Worm (Caenorhabditis elegans): ENCODE data around the gene elli-1.

elli-1 gene

DNA sequence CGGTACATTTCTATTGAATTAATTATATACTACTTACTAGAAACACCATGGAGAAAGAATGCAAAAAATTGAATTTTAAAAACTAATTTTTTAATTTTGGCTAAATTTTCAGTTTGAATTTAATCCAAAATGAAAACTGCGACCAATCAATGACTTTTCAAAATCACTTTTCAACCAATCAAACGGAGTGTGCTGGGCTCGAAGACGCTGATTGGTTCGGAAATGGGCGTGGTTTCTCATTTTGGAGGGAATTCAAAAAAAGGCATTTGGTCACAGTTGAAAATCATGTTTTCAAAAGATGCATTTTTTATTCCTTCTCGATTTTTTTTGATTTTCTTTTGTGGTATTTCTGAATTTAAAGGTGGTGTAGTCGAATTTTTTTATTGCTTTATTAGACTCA is 5.7 kb downstream of the elli-1 start:
- TF ChIP-seq sma-9 (GFP tag; optimal IDR thresholded peaks at IDR 0.05) (no peak), sma-9 (tag; optimal IDR thresholded peaks at IDR 0.05) (no peak), nhr-12 (tag; optimal IDR thresholded peaks at IDR 0.05) (no peak), sem-4 (tag; optimal IDR thresholded peaks at IDR 0.05) (no peak), ama-1 (optimal IDR thresholded peaks at IDR 0.05) (no peak), aly-2 (tag; optimal IDR thresholded peaks at IDR 0.05) (no peak), peb-1 (tag; optimal IDR thresholded peaks at IDR 0.05) (no peak), nhr-6 (tag; optimal IDR thresholded peaks at IDR 0.05) (no peak), mdl-1 (tag; optimal IDR thresholded peaks at IDR 0.05) (no peak), nhr-21 (tag; optimal IDR thresholded peaks at IDR 0.05) (no peak), lsy-2 (tag; optimal IDR thresholded peaks at IDR 0.05) (no peak), unc-55 (GFP tag; optimal IDR thresholded peaks at IDR 0.05) (no peak)

DNA sequence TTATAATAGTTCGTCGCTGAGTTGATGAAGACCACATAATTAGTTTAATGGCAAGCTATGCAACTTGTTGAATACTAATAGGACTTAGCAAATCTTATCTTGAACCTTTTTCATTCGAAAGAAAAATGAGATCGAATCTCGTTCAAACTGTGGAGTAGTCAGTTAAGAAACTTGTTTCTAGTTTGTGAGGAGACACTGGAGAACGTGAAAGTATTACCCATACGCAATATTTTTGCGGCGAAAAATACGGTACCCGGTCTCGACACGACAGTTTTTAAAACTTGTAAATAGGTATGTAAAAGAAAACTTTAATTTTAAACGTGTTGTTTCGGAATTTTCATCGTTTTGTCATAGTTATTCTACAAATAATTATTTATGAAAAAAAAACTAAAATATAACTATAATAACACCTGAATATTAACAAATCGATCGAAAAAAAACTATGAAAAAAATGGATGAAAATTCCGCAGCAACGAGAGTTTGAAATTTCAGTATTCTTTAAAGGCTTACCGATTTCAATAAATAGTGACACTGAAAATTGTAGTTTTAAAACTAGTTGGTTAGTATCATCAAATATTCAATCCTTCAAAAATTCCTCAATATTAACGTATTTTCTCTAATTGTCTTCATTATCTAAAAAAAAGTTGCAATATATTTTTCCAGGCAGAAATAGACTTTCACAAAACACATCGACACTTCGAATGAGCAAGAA is 8.9 kb downstream of the elli-1 start, which contains the start of the genes F20C5.7 and parg-1:
Gene F20C5.7, minus strand, starts transcription at position 101 of the 712 bp plus-strand sequence.
Gene parg-1, plus strand, starts transcription at position 662 of the 712 bp plus-strand sequence.
- no peak for TF ChIP-seq sma-3 (GFP tag; optimal IDR thresholded peaks at IDR 0.05)
- TF ChIP-seq nhr-6 (tag; optimal IDR thresholded peaks at IDR 0.05): no peak
- no peak for TF ChIP-seq skn-1 (tag; optimal IDR thresholded peaks at IDR 0.05)
- TF ChIP-seq nhr-25 (tag; optimal IDR thresholded peaks at IDR 0.05): no peak
- no peak for TF ChIP-seq nhr-21 (tag; optimal IDR thresholded peaks at IDR 0.05)
- no peak for TF ChIP-seq nhr-23 (tag; optimal IDR thresholded peaks at IDR 0.05)
- no peak for TF ChIP-seq mab-5 (tag; optimal IDR thresholded peaks at IDR 0.05)
- no peak for TF ChIP-seq sem-4 (tag; optimal IDR thresholded peaks at IDR 0.05)
- TF ChIP-seq gmeb-1 (tag; optimal IDR thresholded peaks at IDR 0.05): no peak
- no peak for TF ChIP-seq ama-1 (optimal IDR thresholded peaks at IDR 0.05)
- no peak for TF ChIP-seq blmp-1 (tag; optimal IDR thresholded peaks at IDR 0.05; ENCODE audit: insufficient read depth)

DNA sequence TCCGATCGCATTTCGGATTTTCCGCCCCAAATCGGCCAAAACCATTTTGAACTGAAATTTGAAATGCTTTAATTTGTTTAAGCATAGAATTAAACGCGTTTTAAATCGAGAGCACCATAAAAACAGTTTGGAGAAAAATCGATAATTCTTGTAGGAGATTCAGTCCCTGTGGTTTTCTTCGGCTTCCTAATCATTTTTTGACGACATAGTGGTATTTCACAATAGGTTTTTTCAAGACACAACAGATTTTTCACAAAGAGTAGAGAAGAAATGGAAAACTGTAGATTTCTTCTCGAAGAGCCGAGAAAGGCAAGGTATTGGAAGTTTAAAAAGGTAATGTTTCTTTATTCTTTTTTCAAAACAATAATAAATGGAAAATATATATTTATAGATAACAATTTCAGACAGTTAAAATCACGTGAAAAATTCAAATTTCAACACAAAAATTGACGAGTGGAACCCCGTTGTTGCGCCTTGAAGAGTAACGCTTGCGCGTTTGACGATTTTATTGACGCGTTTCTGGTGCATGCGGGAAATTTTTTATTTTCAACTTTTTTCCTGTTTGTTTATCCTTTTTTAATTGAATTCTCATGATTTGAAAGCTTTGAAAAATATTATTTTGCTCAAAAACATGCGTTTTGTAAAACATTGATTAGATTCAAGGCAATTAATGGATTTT is 10.8 kb downstream of the elli-1 start, which contains the start of gene F21D5.7:
Gene F21D5.7, minus strand, starts transcription at position 51 of the 679 bp plus-strand sequence.
- peak; percentile 85 for TF ChIP-seq unc-55 (GFP tag; optimal IDR thresholded peaks at IDR 0.05)
- no peak for TF ChIP-seq nhr-11 (tag; optimal IDR thresholded peaks at IDR 0.05)
- TF ChIP-seq nhr-129 (tag; optimal IDR thresholded peaks at IDR 0.05): peak; percentile 46
- TF ChIP-seq gmeb-1 (tag; optimal IDR thresholded peaks at IDR 0.05): peak; percentile 89
- peak; percentile 31 for TF ChIP-seq mab-5 (tag; optimal IDR thresholded peaks at IDR 0.05)
- peak; percentile 52 for TF ChIP-seq ztf-4 (tag; optimal IDR thresholded peaks at IDR 0.05)
- TF ChIP-seq sma-3 (GFP tag; optimal IDR thresholded peaks at IDR 0.05): no peak
- no peak for TF ChIP-seq unc-39 (tag; optimal IDR thresholded peaks at IDR 0.05)
- TF ChIP-seq nhr-25 (tag; optimal IDR thresholded peaks at IDR 0.05): no peak
- TF ChIP-seq ztf-11 (tag; optimal IDR thresholded peaks at IDR 0.05): no peak
- TF ChIP-seq snpc-4 (tag; optimal IDR thresholded peaks at IDR 0.05): peak; percentile 31
- TF ChIP-seq elt-3 (tag; optimal IDR thresholded peaks at IDR 0.05): no peak
- peak; percentile 43 for TF ChIP-seq blmp-1 (tag; optimal IDR thresholded peaks at IDR 0.05; ENCODE audit: insufficient read depth)
- TF ChIP-seq lsy-2 (tag; optimal IDR thresholded peaks at IDR 0.05): peak; percentile 68 to 89
- TF ChIP-seq nhr-77 (tag; optimal IDR thresholded peaks at IDR 0.05): no peak
- TF ChIP-seq nhr-10 (tag; optimal IDR thresholded peaks at IDR 0.05): no peak
- TF ChIP-seq lin-11 (tag; optimal IDR thresholded peaks at IDR 0.05): peak; percentile 55
- TF ChIP-seq C34F6.9 (tag; optimal IDR thresholded peaks at IDR 0.05): peak; percentile 89
- TF ChIP-seq nhr-12 (tag; optimal IDR thresholded peaks at IDR 0.05): no peak
- peak; percentile 11 for TF ChIP-seq egl-27 (tag; optimal IDR thresholded peaks at IDR 0.05)
- peak; percentile 41 for TF ChIP-seq skn-1 (tag; optimal IDR thresholded peaks at IDR 0.05)
- peak; percentile 37 for TF ChIP-seq sem-4 (tag; optimal IDR thresholded peaks at IDR 0.05)
- TF ChIP-seq ZK546.5 (tag; optimal IDR thresholded peaks at IDR 0.05): peak; percentile 3
- no peak for TF ChIP-seq peb-1 (tag; optimal IDR thresholded peaks at IDR 0.05)
- TF ChIP-seq alr-1 (tag; optimal IDR thresholded peaks at IDR 0.05): no peak
- peak; percentile 26 for TF ChIP-seq dmd-4 (tag; optimal IDR thresholded peaks at IDR 0.05)
- TF ChIP-seq Y55F3AM.14 (GFP tag; optimal IDR thresholded peaks at IDR 0.05): no peak
- TF ChIP-seq lin-13 (GFP tag; optimal IDR thresholded peaks at IDR 0.05): peak; percentile 67
- no peak for TF ChIP-seq unc-62 (GFP tag; optimal IDR thresholded peaks at IDR 0.05)
- TF ChIP-seq fos-1 (tag; optimal IDR thresholded peaks at IDR 0.05): peak; percentile 55
- TF ChIP-seq elt-1 (tag; optimal IDR thresholded peaks at IDR 0.05): no peak
- peak; percentile 84 for TF ChIP-seq sma-9 (GFP tag; optimal IDR thresholded peaks at IDR 0.05)
- no peak for TF ChIP-seq sma-9 (tag; optimal IDR thresholded peaks at IDR 0.05)
- TF ChIP-seq ama-1 (optimal IDR thresholded peaks at IDR 0.05): no peak
- peak; percentile 91 for TF ChIP-seq crh-2 (tag; optimal IDR thresholded peaks at IDR 0.05)
- TF ChIP-seq nhr-6 (tag; optimal IDR thresholded peaks at IDR 0.05): peak; percentile 35
- TF ChIP-seq nhr-21 (tag; optimal IDR thresholded peaks at IDR 0.05): peak; percentile 70
- no peak for TF ChIP-seq mbf-1 (tag; optimal IDR thresholded peaks at IDR 0.05)
- peak in 1 of 2 experiments; percentile 31 for TF ChIP-seq mdl-1 (tag; optimal IDR thresholded peaks at IDR 0.05)

Measured in whole organism, L2 larva.